Fruit fly (Drosophila melanogaster) Kc167 (cell line): ENCODE data around the gene CG10993.

Source experiments
- h ChIP-seq: fragments of >200 bp; optimal IDR thresholded peaks from 3 replicates; lab custom pipeline; 2018; ENCODE audit warnings: missing external identifiers
- psq ChIP-seq: fragments of >200 bp; optimal IDR thresholded peaks from 2 replicates; lab custom pipeline; 2017; ENCODE audit warnings: missing external identifiers

DNA sequence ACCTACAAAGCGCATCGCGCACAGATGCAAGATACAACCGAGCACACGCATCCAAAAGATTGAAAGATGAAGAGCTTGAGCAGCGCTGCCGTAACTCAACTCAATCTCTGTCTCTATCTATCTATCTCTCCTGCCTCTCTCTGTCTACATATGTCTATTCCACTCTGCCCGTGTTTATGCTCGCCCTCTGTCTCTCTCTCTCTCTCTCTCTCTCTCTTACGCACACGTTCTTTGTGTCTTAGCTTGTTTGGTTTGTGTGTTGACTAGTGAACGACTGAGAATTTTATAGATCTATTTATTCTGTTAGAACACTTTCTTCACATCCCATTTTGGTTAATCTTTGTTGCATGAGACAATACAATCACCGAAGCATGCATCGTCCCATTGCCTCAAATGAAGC, 14.6 kb upstream of the CG10993 start:
- TF ChIP-seq psq (lab: Kevin White, UChicago) (no peak), h (lab: Kevin White, UChicago) (no peak)
